Worm (Caenorhabditis elegans) whole organism, L3 larva: Measurements from ENCODE around the gene K08H2.7.

Experiments used
- aly-2 ChIP-seq: fragments of 150-350 bp; optimal IDR thresholded peaks from 2 replicates; lab custom pipeline; 2014; ENCODE audit warnings: missing biosample characterization, missing genetic modification characterization
- ceh-9 ChIP-seq: sonication (generic microtip); optimal IDR thresholded peaks from 2 replicates; lab custom pipeline; 2018; ENCODE audit warnings: missing biosample characterization, missing genetic modification characterization
- elt-3 ChIP-seq, 3 experiments: fragments of 150-350 bp in 1 of 3; sonication (generic microtip) in 2 of 3; optimal IDR thresholded peaks; 2 replicates in 2 of 3; 4 replicates in 1 of 3; lab custom pipeline; 2014 to 2017; ENCODE audit warnings: missing biosample characterization in 3 of 3, missing genetic modification characterization in 3 of 3
- fkh-10 ChIP-seq: sonication (generic microtip); optimal IDR thresholded peaks from 2 replicates; lab custom pipeline; 2017; ENCODE audit warnings: missing biosample characterization, missing genetic modification reagents, missing genetic modification characterization
- nhr-12 ChIP-seq: fragments of 150-350 bp; optimal IDR thresholded peaks from 2 replicates; lab custom pipeline; 2014; ENCODE audit warnings: missing biosample characterization, missing genetic modification characterization
- nhr-25 ChIP-seq: sonication (generic microtip); optimal IDR thresholded peaks from 2 replicates; lab custom pipeline; 2017; ENCODE audit warnings: missing biosample characterization, missing genetic modification characterization
- nhr-76 ChIP-seq: fragments of 150-350 bp; sonication (generic microtip); optimal IDR thresholded peaks from 5 replicates; lab custom pipeline; 2014; ENCODE audit warnings: missing biosample characterization, missing genetic modification characterization
- nhr-77 ChIP-seq: fragments of 150-350 bp; optimal IDR thresholded peaks from 2 replicates; lab custom pipeline; 2014; ENCODE audit warnings: missing biosample characterization, missing genetic modification characterization
- pha-4 ChIP-seq: fragments of 150-350 bp; optimal IDR thresholded peaks from 2 replicates; lab custom pipeline; 2014; ENCODE audit warnings: missing biosample characterization, missing genetic modification reagents, missing genetic modification characterization
- sea-2 ChIP-seq: fragments of 150-350 bp; sonication (generic microtip); optimal IDR thresholded peaks from 4 replicates; lab custom pipeline; 2014; ENCODE audit warnings: missing biosample characterization, missing genetic modification reagents, missing genetic modification characterization
- skn-1 ChIP-seq: fragments of 150-350 bp; optimal IDR thresholded peaks from 2 replicates; lab custom pipeline; 2014; ENCODE audit warnings: missing biosample characterization, missing genetic modification characterization
- snpc-4 ChIP-seq: fragments of 150-350 bp; optimal IDR thresholded peaks from 2 replicates; lab custom pipeline; 2014; ENCODE audit warnings: missing biosample characterization, missing genetic modification characterization

- no peak for TF ChIP-seq elt-3 (tag; optimal IDR thresholded peaks at IDR 0.05; lab: Kevin White, UChicago)
- no peak for TF ChIP-seq ceh-9
- TF ChIP-seq skn-1 (tag; lab: Kevin White, UChicago): no peak
- TF ChIP-seq nhr-25 (tag; lab: Kevin White, UChicago): no peak
- TF ChIP-seq nhr-77 (tag; lab: Kevin White, UChicago): no peak
- TF ChIP-seq aly-2 (tag; lab: Kevin White, UChicago): no peak
- no peak for TF ChIP-seq nhr-12
- TF ChIP-seq fkh-10 (GFP tag; lab: Kevin White, UChicago): no peak
- TF ChIP-seq snpc-4 (tag; lab: Kevin White, UChicago): no peak
- TF ChIP-seq pha-4 (tag; lab: Kevin White, UChicago): no peak
- no peak for TF ChIP-seq nhr-76 (tag; lab: Kevin White, UChicago)
- no peak for TF ChIP-seq sea-2 (GFP tag; lab: Kevin White, UChicago)
These were observed 865 bp upstream of the K08H2.7 start for ce11 chrX:13249102-13249501.
